Worm (Caenorhabditis elegans): ENCODE data around the gene T25D3.3.

DNA sequence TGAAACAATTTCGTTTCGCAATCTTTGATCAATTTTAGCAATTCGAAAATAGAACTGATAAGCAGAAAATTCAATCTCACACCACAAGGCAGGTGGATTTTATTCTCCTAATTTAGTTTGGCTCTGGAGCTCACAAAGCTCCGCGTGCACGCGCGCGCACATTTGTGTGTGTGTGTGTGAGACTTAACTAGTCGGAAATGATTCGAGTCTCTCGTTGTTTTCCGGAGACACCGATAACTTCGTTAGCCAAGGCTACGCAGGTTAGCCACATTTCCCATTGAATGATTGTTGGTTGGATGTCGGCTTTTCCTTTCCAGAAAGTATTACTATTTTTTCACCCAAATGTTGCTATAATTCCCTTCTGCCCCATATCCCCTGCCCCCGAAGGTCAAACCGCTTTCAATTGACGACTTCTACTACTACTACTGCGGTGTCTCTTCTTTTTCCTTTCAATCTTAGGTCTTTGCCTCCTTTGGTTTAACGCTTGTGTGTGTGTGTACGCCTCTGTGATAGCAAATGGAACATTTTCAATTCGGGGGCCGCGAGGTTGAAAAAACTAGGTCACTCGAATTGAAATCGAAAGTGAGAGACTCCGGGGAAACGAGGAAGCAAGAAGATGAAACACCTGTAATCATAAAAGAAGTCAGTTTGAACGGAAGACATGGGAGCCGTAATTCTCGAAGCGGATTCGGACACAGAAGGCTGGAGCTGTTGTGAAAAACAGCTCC lies 5.8 kb downstream of the T25D3.3 start:
- TF ChIP-seq ztf-23 (GFP tag; IDR thresholded peaks at IDR 0.05) (no peak), tab-1 (GFP tag; IDR thresholded peaks at IDR 0.05) (no peak)

Data from whole organism, midembryonic.